Worm (Caenorhabditis elegans) whole organism, L2 larva: ENCODE data around the gene Y53C12A.3.
"Not testable (repeated sequence)": the region's sequence is repeated elsewhere in the genome, so short reads cannot be mapped to it uniquely, and the experiment has no call there.

ENCODE experiments used
- F13H6.1 ChIP-seq: sonication (generic microtip); optimal IDR thresholded peaks from 2 replicates; lab custom pipeline; 2016; ENCODE audit warnings: missing genetic modification characterization, missing compliant biosample characterization
- R02D3.7 ChIP-seq: fragments of 150-350 bp; optimal IDR thresholded peaks from 2 replicates; lab custom pipeline; 2014; ENCODE audit warnings: missing biosample characterization, missing genetic modification characterization
- blmp-1 ChIP-seq: sonication (generic microtip); optimal IDR thresholded peaks from 2 replicates; lab custom pipeline; 2017; ENCODE audit warnings: missing genetic modification characterization, mild to moderate bottlenecking, missing compliant biosample characterization, antibody characterized with exemption, moderate library complexity; ENCODE audit not compliant: insufficient read depth
- ceh-16 ChIP-seq: fragments of 150-350 bp; optimal IDR thresholded peaks from 2 replicates; lab custom pipeline; 2014; ENCODE audit warnings: missing biosample characterization, missing genetic modification characterization
- fos-1 ChIP-seq: fragments of 150-350 bp; optimal IDR thresholded peaks from 2 replicates; lab custom pipeline; 2014; ENCODE audit warnings: missing biosample characterization, missing genetic modification characterization
- gmeb-1 ChIP-seq: fragments of 150-350 bp; optimal IDR thresholded peaks from 2 replicates; lab custom pipeline; 2014; ENCODE audit warnings: missing biosample characterization, missing genetic modification characterization
- nhr-10 ChIP-seq: sonication (generic microtip); optimal IDR thresholded peaks from 2 replicates; lab custom pipeline; 2017; ENCODE audit warnings: missing biosample characterization, missing genetic modification characterization
- nhr-12 ChIP-seq: fragments of 150-350 bp; optimal IDR thresholded peaks from 2 replicates; lab custom pipeline; 2014; ENCODE audit warnings: missing biosample characterization, missing genetic modification characterization
- snpc-4 ChIP-seq: fragments of 150-350 bp; optimal IDR thresholded peaks from 2 replicates; lab custom pipeline; 2014; ENCODE audit warnings: missing biosample characterization, missing genetic modification characterization
- unc-39 ChIP-seq: fragments of 150-350 bp; optimal IDR thresholded peaks from 2 replicates; lab custom pipeline; 2014; ENCODE audit warnings: missing biosample characterization, missing genetic modification characterization

- TF ChIP-seq gmeb-1 (tag; lab: Kevin White, UChicago); R02D3.7; snpc-4; unc-39 (tag; lab: Kevin White, UChicago); fos-1 (tag; lab: Kevin White, UChicago); nhr-12 (tag; lab: Kevin White, UChicago); blmp-1 (tag; lab: Kevin White, UChicago); F13H6.1 (tag; lab: Kevin White, UChicago); nhr-10 (tag; lab: Kevin White, UChicago); ceh-16 (tag; lab: Kevin White, UChicago): not testable (repeated sequence)
These were observed 12.7 kb upstream of the Y53C12A.3 start, which contains the start of gene Y53C12A.11 for ce11 chrII:9718631-9719252.
